Worm (Caenorhabditis elegans) whole organism, early embryonic: Measurements from ENCODE around the gene lbp-2.

ENCODE experiments used
- aly-1 ChIP-seq: sonication (generic microtip); optimal IDR thresholded peaks from 2 replicates; lab custom pipeline; 2016; ENCODE audit warnings: missing genetic modification characterization, missing compliant biosample characterization
- ama-1 ChIP-seq: fragments of 150-350 bp; optimal IDR thresholded peaks from 2 replicates; lab custom pipeline; 2014
- ceh-13 ChIP-seq: fragments of 200-800 bp; sonication (Bioruptor generic); optimal IDR thresholded peaks from 2 replicates; lab custom pipeline; 2018; ENCODE audit warnings: mild to moderate bottlenecking, missing genetic modification characterization, missing compliant biosample characterization
- ceh-36 ChIP-seq: sonication (generic microtip); optimal IDR thresholded peaks from 2 replicates; lab custom pipeline; 2016; ENCODE audit warnings: missing genetic modification characterization, inconsistent platforms, missing compliant biosample characterization
- ets-7 ChIP-seq: sonication (generic microtip); optimal IDR thresholded peaks from 2 replicates; lab custom pipeline; 2016; ENCODE audit warnings: missing genotype, missing genetic modification characterization, missing compliant biosample characterization
- flt-1 ChIP-seq: fragments of 200-800 bp; sonication (Bioruptor generic); IDR thresholded peaks from 2 replicates; pipeline ENCODE4 v1.3.6; 2022; ENCODE audit warnings: missing genetic modification characterization, missing compliant biosample characterization
- hmg-4 ChIP-seq: fragments of 200-800 bp; sonication (Bioruptor generic); optimal IDR thresholded peaks from 2 replicates; lab custom pipeline; 2018; ENCODE audit warnings: mild to moderate bottlenecking, missing genetic modification characterization, missing compliant biosample characterization
- hnd-1 ChIP-seq: sonication (generic microtip); optimal IDR thresholded peaks from 2 replicates; lab custom pipeline; 2016; ENCODE audit warnings: missing genetic modification characterization, missing compliant biosample characterization
- pes-1 ChIP-seq: fragments of 200-800 bp; sonication (Bioruptor generic); IDR thresholded peaks from 2 replicates; pipeline ENCODE4 v1.3.6; 2022; ENCODE audit warnings: missing genetic modification reagents, missing genetic modification characterization, missing compliant biosample characterization
- scrt-1 ChIP-seq: fragments of 200-800 bp; sonication (Bioruptor generic); IDR thresholded peaks from 2 replicates; pipeline ENCODE4 v1.3.6; 2022; ENCODE audit warnings: missing genetic modification characterization, missing compliant biosample characterization
- sea-1 ChIP-seq: fragments of 200-800 bp; sonication (Bioruptor generic); conservative IDR thresholded peaks from 2 replicates; pipeline ENCODE4 v1.3.6; 2022; ENCODE audit warnings: missing genetic modification characterization, missing compliant biosample characterization
- tbx-11 ChIP-seq: fragments of 200-800 bp; sonication (Bioruptor generic); IDR thresholded peaks from 2 replicates; pipeline ENCODE4 v1.3.6; 2022; ENCODE audit warnings: missing genetic modification characterization, missing compliant biosample characterization
- tbx-37 ChIP-seq: fragments of 200-800 bp; sonication (Bioruptor generic); conservative IDR thresholded peaks from 2 replicates; pipeline ENCODE4 v1.3.6; 2022; ENCODE audit warnings: missing genetic modification reagents, missing genetic modification characterization, missing compliant biosample characterization

DNA sequence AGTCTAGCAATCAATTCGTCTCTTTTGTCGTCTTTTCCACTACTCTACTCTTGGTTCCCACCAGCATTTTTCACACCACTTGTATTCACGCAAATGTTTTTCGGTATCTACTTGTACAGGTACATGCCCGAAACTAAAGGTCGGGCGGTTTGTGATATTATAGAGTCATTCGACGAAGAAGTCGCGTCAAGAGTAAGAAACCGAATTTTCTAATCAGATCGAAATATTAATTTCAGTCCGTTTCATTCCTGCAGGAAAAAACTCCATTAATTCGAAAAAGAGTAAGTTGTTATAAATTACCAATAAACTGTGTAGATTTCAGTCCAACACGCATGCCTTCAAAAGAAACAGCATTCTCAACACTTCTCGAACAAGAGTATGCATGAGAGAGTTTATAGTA, 31.5 kb downstream of the lbp-2 start:
- TF ChIP-seq ets-7 (no peak), hnd-1 (no peak), tbx-37 (GFP tag; lab: Robert Waterston, UW) (no peak), ceh-36 (tag; lab: Kevin White, UChicago) (no peak), sea-1 (no peak), tbx-11 (GFP tag; lab: Robert Waterston, UW) (no peak), ama-1 (no peak), aly-1 (tag; lab: Kevin White, UChicago) (no peak), pes-1 (no peak), flt-1 (GFP tag; lab: Robert Waterston, UW) (no peak), hmg-4 (GFP tag; lab: Kevin White, UChicago) (no peak), scrt-1 (no peak), ceh-13 (GFP tag; lab: Kevin White, UChicago) (no peak)
